Fruit fly (Drosophila melanogaster) ovary, adult (tissue): ENCODE results near the gene CG43335.

Experiments
- CG17801 ChIP-seq: fragments of 200-800 bp; optimal IDR thresholded peaks from 2 replicates; lab custom pipeline; 2019; ENCODE audit warnings: missing biosample characterization, mild to moderate bottlenecking, missing genetic modification characterization, moderate library complexity; ENCODE audit not compliant: partially characterized antibody

Gene CG43335

DNA sequence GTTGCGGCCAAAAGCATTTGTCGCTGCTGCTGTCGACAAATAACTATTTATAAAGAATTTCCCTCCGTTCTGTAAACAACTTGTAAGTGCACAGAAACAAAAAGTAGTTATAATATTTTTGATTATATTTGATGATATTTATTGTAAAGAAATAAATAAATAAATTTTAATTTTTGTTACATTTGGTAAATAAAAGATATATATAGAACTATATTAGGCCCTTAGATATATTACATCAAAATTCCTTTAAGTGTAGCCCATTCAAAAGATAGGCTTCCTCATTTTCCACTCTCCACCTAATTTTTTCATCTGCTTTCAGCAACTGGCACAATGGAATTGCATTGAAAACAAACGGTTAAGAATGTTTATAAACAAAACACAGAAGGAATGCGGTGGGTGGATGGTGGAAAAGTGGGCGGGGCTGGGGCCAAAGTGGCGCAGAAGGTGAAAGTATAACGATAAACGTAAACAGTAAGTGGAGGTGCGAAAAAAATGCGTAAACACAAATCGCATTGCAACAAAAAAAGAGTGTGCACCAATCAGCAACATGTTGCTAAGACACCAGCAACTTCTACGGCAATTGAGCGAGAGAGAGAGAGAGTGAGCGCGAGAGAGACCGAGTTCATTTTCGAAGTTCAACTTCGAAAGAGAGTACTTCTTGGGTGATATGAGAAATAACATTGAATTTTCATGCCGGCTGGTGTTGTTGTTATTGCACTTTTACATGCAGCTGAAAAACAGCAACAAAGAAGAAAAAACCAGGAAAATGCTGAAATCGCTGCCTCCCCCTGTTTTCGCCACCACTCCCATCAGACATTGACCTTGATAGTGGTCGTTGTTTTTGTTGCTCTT is 29.3 kb downstream of the CG43335 start:
- no peak for TF ChIP-seq CG17801 (GFP tag; lab: Kevin White, UChicago)

- peak; percentile 7 for TF ChIP-seq CG17801 (GFP tag; lab: Kevin White, UChicago)
Measured at dm6 chr3R:15665962-15666361, 30.7 kb downstream of the CG43335 start, which contains the start of gene pxb. TSS of gene pxb (plus strand) at chr3R:15666183.

DNA sequence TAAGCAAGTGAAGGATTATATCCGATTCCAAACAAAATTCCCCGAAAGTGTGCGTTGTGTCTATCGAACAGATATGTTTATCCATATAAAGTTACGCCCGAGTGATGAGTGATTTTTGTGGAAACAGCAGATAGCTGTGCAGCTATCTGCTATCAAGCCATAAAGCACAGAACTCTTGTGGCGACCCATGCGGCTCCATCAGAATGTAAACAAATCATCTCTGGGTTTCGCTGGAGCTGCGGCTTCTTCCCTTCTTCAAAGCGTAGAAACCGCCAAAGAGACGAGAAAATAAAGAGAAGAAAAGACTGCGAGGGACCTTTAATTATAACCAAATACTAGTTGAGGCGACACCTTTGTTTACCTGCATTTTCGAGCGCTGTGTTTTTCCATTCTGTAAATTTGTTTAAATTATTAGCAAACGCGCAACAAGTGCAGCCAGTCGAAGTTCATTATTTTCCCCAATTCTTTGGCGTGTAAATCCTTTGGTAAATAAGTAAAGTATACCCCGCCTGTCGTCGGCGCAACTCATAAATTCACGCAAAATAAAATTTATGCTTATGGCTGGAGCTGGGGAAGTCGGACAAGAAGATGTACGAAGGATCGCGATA is 31.7 kb downstream of the CG43335 start:
- TF ChIP-seq CG17801 (GFP tag; lab: Kevin White, UChicago): no peak

DNA sequence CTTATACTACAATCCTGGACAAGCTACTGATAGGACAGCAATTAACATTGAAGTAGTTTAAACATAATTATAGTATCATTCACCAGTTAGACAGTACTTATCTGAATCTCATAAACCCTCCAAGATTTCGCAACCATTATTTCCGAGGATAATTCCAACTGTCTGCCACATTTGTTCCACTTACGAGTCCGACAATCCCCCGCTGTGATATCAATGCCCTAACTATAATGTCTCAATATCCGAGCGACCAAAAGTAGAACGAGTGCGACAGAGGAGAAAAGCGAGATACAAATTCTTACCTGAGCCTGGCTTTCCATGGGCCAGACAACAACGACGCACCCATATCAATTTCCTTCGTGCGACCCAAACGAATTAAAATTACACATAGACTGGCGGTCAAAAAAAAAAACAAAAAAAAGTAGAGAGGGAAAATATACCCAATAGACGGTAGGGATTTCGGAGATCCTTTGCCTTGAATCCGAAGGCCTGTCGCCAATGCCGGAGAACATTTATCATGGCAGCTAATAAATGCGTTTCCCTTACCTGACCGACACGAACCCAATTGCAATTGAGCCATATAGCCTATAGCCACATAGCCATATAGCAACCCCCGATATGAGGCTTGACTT is 33.7 kb downstream of the CG43335 start:
- TF ChIP-seq CG17801 (GFP tag; lab: Kevin White, UChicago): no peak

dm6 chr3R:15670559-15670958 is 35.3 kb downstream of the CG43335 start:
- no peak for TF ChIP-seq CG17801 (GFP tag; lab: Kevin White, UChicago)

- no peak for TF ChIP-seq CG17801 (GFP tag; lab: Kevin White, UChicago)
Measured at dm6 chr3R:15672302-15672701, 37.0 kb downstream of the CG43335 start.

- TF ChIP-seq CG17801 (GFP tag; lab: Kevin White, UChicago): no peak
Measured at dm6 chr3R:15673248-15673647, 38.0 kb downstream of the CG43335 start.

DNA sequence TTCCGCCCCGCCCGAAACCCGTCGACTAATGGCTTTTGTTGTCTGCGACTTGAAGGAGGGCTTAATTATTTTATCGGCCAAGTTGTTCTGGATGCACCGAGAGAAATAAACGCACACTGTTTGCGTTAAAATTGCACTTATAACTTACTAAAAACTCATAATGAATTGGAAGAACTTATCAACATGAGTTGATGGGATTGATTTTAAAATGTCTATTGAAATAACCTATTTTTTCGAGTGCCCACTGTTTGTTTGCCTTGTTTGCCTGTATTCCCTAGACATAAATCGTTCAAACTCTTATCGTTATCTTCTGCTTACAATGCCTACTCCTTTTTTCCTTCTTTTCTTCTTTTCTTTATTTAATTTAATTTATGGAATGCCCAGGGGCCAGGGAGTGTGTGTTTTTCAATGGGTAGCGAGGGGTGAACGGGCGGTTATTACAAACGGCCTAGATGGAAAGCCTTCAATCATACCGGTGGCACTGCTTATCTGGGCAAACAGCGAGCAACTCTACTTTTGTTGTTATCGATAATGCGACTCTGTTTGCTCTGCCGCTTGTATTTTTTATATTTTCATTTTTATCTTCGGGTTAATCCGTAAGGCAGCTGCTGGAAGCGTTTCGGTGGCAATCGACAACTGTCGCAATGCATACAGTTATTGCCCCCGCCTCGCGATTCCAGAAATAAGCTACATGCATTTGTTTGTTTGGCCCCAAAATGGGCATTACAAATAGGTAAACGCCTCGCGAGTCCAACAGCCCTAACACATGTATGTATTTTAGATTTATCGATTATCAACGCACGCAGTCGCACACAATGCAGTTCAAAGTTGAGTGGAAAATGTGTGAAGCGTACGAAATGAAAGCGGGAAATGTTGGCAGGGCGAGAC is 41.2 kb downstream of the CG43335 start:
- no peak for TF ChIP-seq CG17801 (GFP tag; lab: Kevin White, UChicago)

DNA sequence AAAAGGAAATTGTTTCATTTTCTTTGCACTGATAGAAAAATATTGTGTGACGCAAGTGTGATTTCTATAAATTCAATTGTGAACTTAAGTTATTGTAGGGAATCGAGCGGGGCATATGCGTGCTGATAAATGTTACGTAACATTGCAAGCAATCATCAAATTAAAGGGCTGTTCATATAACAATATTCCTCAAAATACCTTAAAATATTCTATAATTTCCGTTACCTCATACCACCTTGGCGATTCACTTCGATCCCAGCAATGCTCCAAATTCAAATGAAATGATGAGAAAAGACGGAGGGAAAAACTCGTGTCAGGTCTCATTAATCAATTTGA is 41.8 kb downstream of the CG43335 start:
- TF ChIP-seq CG17801 (GFP tag; lab: Kevin White, UChicago): no peak

DNA sequence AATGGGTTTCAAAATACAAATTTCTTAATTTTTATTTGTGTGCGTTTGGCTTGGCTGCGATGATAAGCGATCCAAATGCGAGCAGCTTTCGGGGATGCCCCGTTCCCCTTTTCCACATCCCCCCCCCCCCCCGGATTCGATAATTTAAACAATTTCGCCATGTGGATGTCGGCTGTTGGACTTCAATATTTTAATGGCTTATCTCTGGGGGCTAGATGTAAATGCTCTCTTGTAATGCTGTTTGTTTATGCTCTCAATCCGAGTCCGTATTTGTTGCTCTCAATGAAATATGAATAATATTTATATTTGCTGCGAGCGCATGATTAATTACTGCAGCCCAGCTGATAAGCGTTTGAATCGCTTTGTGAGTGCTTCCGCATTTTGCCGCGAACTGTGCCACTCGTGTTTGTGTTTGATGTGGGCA is 42.3 kb downstream of the CG43335 start:
- TF ChIP-seq CG17801 (GFP tag; lab: Kevin White, UChicago): no peak

- no peak for TF ChIP-seq CG17801 (GFP tag; lab: Kevin White, UChicago)
Measured at dm6 chr3R:15678765-15679514, 43.7 kb downstream of the CG43335 start.

dm6 chr3R:15679989-15680388 is 44.7 kb downstream of the CG43335 start:
- no peak for TF ChIP-seq CG17801 (GFP tag; lab: Kevin White, UChicago)

DNA sequence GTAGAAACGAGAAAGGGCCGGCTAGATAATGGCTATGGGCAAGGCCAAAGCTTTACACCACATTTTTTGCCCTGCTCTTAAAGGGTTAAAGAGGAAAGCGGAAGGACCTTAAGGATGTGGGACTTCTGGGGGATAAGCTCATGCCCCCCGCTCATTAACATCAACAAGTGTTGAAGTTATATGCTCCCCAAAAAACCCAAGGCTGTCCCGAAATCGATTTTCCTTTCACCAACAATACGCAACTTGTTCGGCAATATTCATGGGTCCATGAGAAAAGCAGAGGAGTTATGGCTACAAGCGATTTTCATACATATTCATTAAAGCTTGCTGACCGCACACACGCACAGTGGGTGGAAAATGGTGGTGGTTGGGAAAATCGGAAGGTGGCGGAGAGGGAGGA is 45.4 kb downstream of the CG43335 start:
- no peak for TF ChIP-seq CG17801 (GFP tag; lab: Kevin White, UChicago)
